Worm (Caenorhabditis elegans): ENCODE data around the gene ceh-13.

The ceh-13 gene

ce11 chrIII:7555360-7555759 is at the start of gene ceh-13:
ceh-13 (plus strand) TSS chrIII:7555660.
- no peak for TF ChIP-seq blmp-1 (tag; optimal IDR thresholded peaks at IDR 0.05; ENCODE audit: insufficient read depth)
- TF ChIP-seq mab-5 (tag; optimal IDR thresholded peaks at IDR 0.05): no peak
- TF ChIP-seq ceh-82 (tag; optimal IDR thresholded peaks at IDR 0.05): no peak
- TF ChIP-seq sma-3 (GFP tag; optimal IDR thresholded peaks at IDR 0.05): no peak
- TF ChIP-seq lsy-2 (tag; optimal IDR thresholded peaks at IDR 0.05): no peak
- no peak for TF ChIP-seq nhr-77 (tag; optimal IDR thresholded peaks at IDR 0.05)
- TF ChIP-seq snpc-4 (tag; optimal IDR thresholded peaks at IDR 0.05): no peak
- TF ChIP-seq ama-1 (optimal IDR thresholded peaks at IDR 0.05): no peak
- TF ChIP-seq nhr-23 (tag; optimal IDR thresholded peaks at IDR 0.05): no peak
- no peak for TF ChIP-seq ceh-16 (tag; optimal IDR thresholded peaks at IDR 0.05)
- TF ChIP-seq lin-13 (GFP tag; optimal IDR thresholded peaks at IDR 0.05): no peak
- TF ChIP-seq skn-1 (tag; optimal IDR thresholded peaks at IDR 0.05): no peak
- TF ChIP-seq ztf-1 (GFP tag; conservative IDR thresholded peaks at IDR 0.05): no peak
- TF ChIP-seq nhr-12 (tag; optimal IDR thresholded peaks at IDR 0.05): no peak
- no peak for TF ChIP-seq aly-2 (tag; optimal IDR thresholded peaks at IDR 0.05)
- no peak for TF ChIP-seq peb-1 (tag; optimal IDR thresholded peaks at IDR 0.05)
- TF ChIP-seq egl-27 (tag; optimal IDR thresholded peaks at IDR 0.05): no peak
- no peak for TF ChIP-seq nhr-10 (tag; optimal IDR thresholded peaks at IDR 0.05)
- no peak for TF ChIP-seq nhr-129 (tag; optimal IDR thresholded peaks at IDR 0.05)
- no peak for TF ChIP-seq Y55F3AM.14 (GFP tag; optimal IDR thresholded peaks at IDR 0.05)

- TF ChIP-seq elt-1 (tag; optimal IDR thresholded peaks at IDR 0.05): no peak
- no peak for TF ChIP-seq ZK546.5 (tag; optimal IDR thresholded peaks at IDR 0.05)
- TF ChIP-seq unc-62 (GFP tag; optimal IDR thresholded peaks at IDR 0.05): no peak
- no peak for TF ChIP-seq Y55F3AM.14 (GFP tag; optimal IDR thresholded peaks at IDR 0.05)
- no peak for TF ChIP-seq sma-9 (GFP tag; optimal IDR thresholded peaks at IDR 0.05)
- TF ChIP-seq sma-9 (tag; optimal IDR thresholded peaks at IDR 0.05): no peak
- no peak for TF ChIP-seq aly-2 (tag; optimal IDR thresholded peaks at IDR 0.05)
- no peak for TF ChIP-seq lin-39 (tag; optimal IDR thresholded peaks at IDR 0.05)
- no peak for TF ChIP-seq nhr-23 (tag; optimal IDR thresholded peaks at IDR 0.05)
- TF ChIP-seq nhr-10 (tag; optimal IDR thresholded peaks at IDR 0.05): no peak
- no peak for TF ChIP-seq lin-11 (tag; optimal IDR thresholded peaks at IDR 0.05)
- no peak for TF ChIP-seq fos-1 (tag; optimal IDR thresholded peaks at IDR 0.05)
- TF ChIP-seq nhr-12 (tag; optimal IDR thresholded peaks at IDR 0.05): no peak
- no peak for TF ChIP-seq C34F6.9 (tag; optimal IDR thresholded peaks at IDR 0.05)
- TF ChIP-seq lsy-2 (tag; optimal IDR thresholded peaks at IDR 0.05): no peak
- TF ChIP-seq mdl-1 (tag; optimal IDR thresholded peaks at IDR 0.05): no peak
- no peak for TF ChIP-seq lin-13 (GFP tag; optimal IDR thresholded peaks at IDR 0.05)
- TF ChIP-seq nhr-237 (tag; optimal IDR thresholded peaks at IDR 0.05): no peak
- no peak for TF ChIP-seq R02D3.7 (tag; optimal IDR thresholded peaks at IDR 0.05)
These were observed 48.5 kb upstream of the ceh-13 start for ce11 chrIII:7506983-7507382.

ce11 chrIII:7508128-7508635 is 47.3 kb upstream of the ceh-13 start, which contains the start of gene cls-1:
cls-1 (plus strand) TSS chrIII:7508178.
- no peak for TF ChIP-seq mbf-1 (tag; optimal IDR thresholded peaks at IDR 0.05)
- no peak for TF ChIP-seq nhr-21 (tag; optimal IDR thresholded peaks at IDR 0.05)
- no peak for TF ChIP-seq nhr-12 (tag; optimal IDR thresholded peaks at IDR 0.05)
- TF ChIP-seq fos-1 (tag; optimal IDR thresholded peaks at IDR 0.05): peak; percentile 56

- TF ChIP-seq F13H6.1 (tag; optimal IDR thresholded peaks at IDR 0.05) (no peak), lin-39 (tag; optimal IDR thresholded peaks at IDR 0.05) (no peak), nhr-25 (tag; optimal IDR thresholded peaks at IDR 0.05) (no peak), gmeb-1 (tag; optimal IDR thresholded peaks at IDR 0.05) (no peak), ceh-16 (tag; optimal IDR thresholded peaks at IDR 0.05) (no peak), sem-4 (tag; optimal IDR thresholded peaks at IDR 0.05) (no peak), dmd-4 (tag; optimal IDR thresholded peaks at IDR 0.05) (no peak), ztf-11 (tag; optimal IDR thresholded peaks at IDR 0.05) (no peak), Y55F3AM.14 (GFP tag; optimal IDR thresholded peaks at IDR 0.05) (no peak)
These were observed 37.0 kb upstream of the ceh-13 start, which contains the start of gene clk-2 for ce11 chrIII:7518424-7518823. clk-2 (minus strand) TSS chrIII:7518524.
